Worm (Caenorhabditis elegans) whole organism, late embryonic: ENCODE data around the gene mcm-10.

ENCODE experiments used
- C08G9.2 ChIP-seq: sonication (generic microtip); optimal IDR thresholded peaks from 2 replicates; lab custom pipeline; 2016; ENCODE audit warnings: mild to moderate bottlenecking, missing genetic modification characterization, moderate library complexity, missing compliant biosample characterization
- C38D4.7 ChIP-seq: fragments of 200-800 bp; sonication (Bioruptor generic); optimal IDR thresholded peaks from 2 replicates; lab custom pipeline; 2018; ENCODE audit warnings: mild to moderate bottlenecking, missing genetic modification characterization, moderate library complexity, missing compliant biosample characterization
- F13H6.1 ChIP-seq: sonication (generic microtip); optimal IDR thresholded peaks from 2 replicates; lab custom pipeline; 2016; ENCODE audit warnings: missing genetic modification characterization, missing compliant biosample characterization
- T23F11.4 ChIP-seq: fragments of 200-800 bp; sonication (Bioruptor generic); optimal IDR thresholded peaks from 2 replicates; lab custom pipeline; 2018; ENCODE audit warnings: mild to moderate bottlenecking, missing genetic modification characterization, missing compliant biosample characterization
- ama-1 ChIP-seq: fragments of 150-350 bp; optimal IDR thresholded peaks from 2 replicates; lab custom pipeline; 2014
- ceh-18 ChIP-seq: sonication (generic microtip); optimal IDR thresholded peaks from 2 replicates; lab custom pipeline; 2016; ENCODE audit warnings: missing genetic modification characterization, missing compliant biosample characterization
- ceh-19 ChIP-seq: fragments of 200-800 bp; sonication (Bioruptor generic); optimal IDR thresholded peaks from 2 replicates; lab custom pipeline; 2018; ENCODE audit warnings: mild to moderate bottlenecking, missing genetic modification characterization, missing compliant biosample characterization
- ceh-2 ChIP-seq: sonication (generic microtip); optimal IDR thresholded peaks from 2 replicates; lab custom pipeline; 2016; ENCODE audit warnings: missing genotype, missing genetic modification characterization, missing compliant biosample characterization
- ceh-30 ChIP-seq: fragments of 150-350 bp; optimal IDR thresholded peaks from 2 replicates; lab custom pipeline; 2014; ENCODE audit warnings: missing biosample characterization, missing genetic modification characterization
- ceh-31 ChIP-seq: sonication (generic microtip); optimal IDR thresholded peaks from 2 replicates; lab custom pipeline; 2016; ENCODE audit warnings: missing genetic modification characterization, missing compliant biosample characterization
- ceh-34 ChIP-seq: sonication (generic microtip); optimal IDR thresholded peaks from 2 replicates; lab custom pipeline; 2016; ENCODE audit warnings: mild to moderate bottlenecking, missing genetic modification characterization, missing compliant biosample characterization
- ceh-48 ChIP-seq: sonication (generic microtip); optimal IDR thresholded peaks from 2 replicates; lab custom pipeline; 2016; ENCODE audit warnings: missing genetic modification characterization, inconsistent platforms, missing compliant biosample characterization
- ceh-6 ChIP-seq: fragments of 200-800 bp; sonication (Bioruptor generic); optimal IDR thresholded peaks from 2 replicates; lab custom pipeline; 2018; ENCODE audit warnings: mild to moderate bottlenecking, missing genetic modification characterization, missing compliant biosample characterization
- che-1 ChIP-seq: sonication (generic microtip); optimal IDR thresholded peaks from 2 replicates; lab custom pipeline; 2016; ENCODE audit warnings: mild to moderate bottlenecking, missing genetic modification characterization, missing compliant biosample characterization
- dve-1 ChIP-seq: sonication (generic microtip); optimal IDR thresholded peaks from 2 replicates; lab custom pipeline; 2017; ENCODE audit warnings: antibody characterized with exemption, mild to moderate bottlenecking, missing genetic modification characterization, missing compliant biosample characterization
- elt-2 ChIP-seq: sonication (generic microtip); optimal IDR thresholded peaks from 2 replicates; lab custom pipeline; 2016; ENCODE audit warnings: missing genetic modification reagents, missing genetic modification characterization, missing compliant biosample characterization
- lim-6 ChIP-seq: sonication (generic microtip); optimal IDR thresholded peaks from 2 replicates; lab custom pipeline; 2016; ENCODE audit warnings: missing genetic modification characterization, missing compliant biosample characterization
- mec-3 ChIP-seq: sonication (generic microtip); optimal IDR thresholded peaks from 2 replicates; lab custom pipeline; 2016; ENCODE audit warnings: borderline replicate concordance, missing genetic modification characterization, missing compliant biosample characterization
- nhr-11 ChIP-seq: fragments of 150-350 bp; optimal IDR thresholded peaks from 2 replicates; lab custom pipeline; 2014; ENCODE audit warnings: missing biosample characterization, missing genetic modification characterization
- nhr-232 ChIP-seq: sonication (generic microtip); optimal IDR thresholded peaks from 2 replicates; lab custom pipeline; 2016; ENCODE audit warnings: missing genetic modification characterization, missing compliant biosample characterization
- npax-4 ChIP-seq: sonication (generic microtip); optimal IDR thresholded peaks from 2 replicates; lab custom pipeline; 2016; ENCODE audit warnings: missing genetic modification characterization, missing compliant biosample characterization
- odd-2 ChIP-seq: sonication (generic microtip); optimal IDR thresholded peaks from 2 replicates; lab custom pipeline; 2017; ENCODE audit warnings: antibody characterized with exemption, mild to moderate bottlenecking, missing genetic modification characterization, missing compliant biosample characterization
- pag-3 ChIP-seq: sonication (generic microtip); optimal IDR thresholded peaks from 2 replicates; lab custom pipeline; 2016; ENCODE audit warnings: missing compliant biosample characterization, missing genetic modification characterization, borderline replicate concordance
- pha-4 ChIP-seq: fragments of 150-350 bp; optimal IDR thresholded peaks from 2 replicates; lab custom pipeline; 2018; ENCODE audit warnings: missing biosample characterization, missing genetic modification reagents, missing genetic modification characterization
- ref-2 ChIP-seq: sonication (generic microtip); optimal IDR thresholded peaks from 2 replicates; lab custom pipeline; 2016; ENCODE audit warnings: missing genetic modification characterization, missing compliant biosample characterization
- rnt-1 ChIP-seq: sonication (generic microtip); optimal IDR thresholded peaks from 2 replicates; lab custom pipeline; 2016; ENCODE audit warnings: missing genetic modification characterization, missing compliant biosample characterization
- sdc-2 ChIP-seq: sonication (generic microtip); optimal IDR thresholded peaks from 2 replicates; lab custom pipeline; 2016; ENCODE audit warnings: missing genotype, missing genetic modification characterization, missing compliant biosample characterization
- sox-4 ChIP-seq: sonication (generic microtip); optimal IDR thresholded peaks from 2 replicates; lab custom pipeline; 2017; ENCODE audit warnings: mild to moderate bottlenecking, missing genetic modification characterization, inconsistent platforms, missing compliant biosample characterization
- syd-9 ChIP-seq: sonication (generic microtip); optimal IDR thresholded peaks from 2 replicates; lab custom pipeline; 2016; ENCODE audit warnings: mild to moderate bottlenecking, missing genetic modification characterization, moderate library complexity, missing compliant biosample characterization
- tbx-2 ChIP-seq: sonication (generic microtip); optimal IDR thresholded peaks from 2 replicates; lab custom pipeline; 2016; ENCODE audit warnings: missing genetic modification characterization, missing compliant biosample characterization
- tbx-7 ChIP-seq: sonication (generic microtip); optimal IDR thresholded peaks from 2 replicates; lab custom pipeline; 2016; ENCODE audit warnings: missing genotype, missing genetic modification characterization, missing compliant biosample characterization
- ttx-3 ChIP-seq: sonication (generic microtip); optimal IDR thresholded peaks from 2 replicates; lab custom pipeline; 2016; ENCODE audit warnings: missing genetic modification reagents, missing genetic modification characterization, missing compliant biosample characterization
- unc-3 ChIP-seq, 2 experiments: fragments of 200-800 bp in 1 of 2; sonication (Bioruptor generic) in 1 of 2; sonication (generic microtip) in 1 of 2; conservative IDR thresholded peaks in 1 of 2; optimal IDR thresholded peaks in 1 of 2; 2 replicates each; pipeline versions ENCODE4 v1.3.6 to Lab custom; 2016 to 2022; ENCODE audit warnings: missing compliant biosample characterization in 2 of 2, missing genetic modification characterization in 2 of 2, missing genetic modification reagents in 1 of 2
- unc-42 ChIP-seq: sonication (generic microtip); optimal IDR thresholded peaks from 2 replicates; lab custom pipeline; 2016; ENCODE audit warnings: missing genotype, missing genetic modification characterization, missing compliant biosample characterization
- unc-86 ChIP-seq: sonication (generic microtip); optimal IDR thresholded peaks from 2 replicates; lab custom pipeline; 2016; ENCODE audit warnings: missing genetic modification characterization, missing compliant biosample characterization
- zip-5 ChIP-seq: sonication (generic microtip); optimal IDR thresholded peaks from 2 replicates; lab custom pipeline; 2016; ENCODE audit warnings: missing genetic modification characterization, missing compliant biosample characterization

The mcm-10 gene

DNA sequence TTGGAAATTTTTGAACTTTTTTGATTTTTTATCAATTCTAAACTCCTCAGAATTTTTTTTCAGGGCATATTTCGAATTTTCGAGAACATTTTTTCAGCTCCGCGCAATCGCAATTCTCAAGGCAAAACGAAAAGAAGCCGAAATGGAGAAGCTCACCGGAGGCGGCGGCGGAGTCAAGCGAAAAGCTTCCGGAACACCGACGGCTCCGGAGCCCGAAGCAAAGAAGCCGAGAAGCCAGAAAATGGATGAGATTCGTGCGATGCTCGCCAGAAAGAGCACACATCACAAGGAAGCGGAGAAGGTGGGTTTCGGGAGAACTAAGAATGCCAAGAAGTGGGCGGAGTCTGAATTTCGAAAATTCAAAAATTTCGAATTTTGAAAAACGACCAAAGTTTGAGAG is 6.7 kb downstream of the mcm-10 start:
- no peak for TF ChIP-seq ceh-6 (GFP tag; lab: Kevin White, UChicago)
- no peak for TF ChIP-seq ceh-48 (tag; lab: Kevin White, UChicago)
- no peak for TF ChIP-seq T23F11.4 (GFP tag; lab: Kevin White, UChicago)
- no peak for TF ChIP-seq C38D4.7 (GFP tag; lab: Kevin White, UChicago)
- TF ChIP-seq ceh-34 (tag; lab: Kevin White, UChicago) = no peak
- no peak for TF ChIP-seq pha-4
- TF ChIP-seq ceh-2 = no peak
- TF ChIP-seq ttx-3 = no peak
- TF ChIP-seq syd-9 (tag; lab: Kevin White, UChicago) = no peak
- TF ChIP-seq tbx-7 (tag; lab: Kevin White, UChicago) = no peak
- TF ChIP-seq odd-2 (tag; lab: Kevin White, UChicago) = no peak
- TF ChIP-seq rnt-1 (tag; lab: Kevin White, UChicago) = no peak
- no peak for TF ChIP-seq F13H6.1
- TF ChIP-seq zip-5 (tag; lab: Kevin White, UChicago) = no peak
- no peak for TF ChIP-seq dve-1 (tag; lab: Kevin White, UChicago)
- TF ChIP-seq ama-1 (lab: Kevin White, UChicago) = no peak
- TF ChIP-seq mec-3 (tag; lab: Kevin White, UChicago) = no peak
- TF ChIP-seq pag-3 (tag; lab: Kevin White, UChicago) = no peak
- TF ChIP-seq npax-4 (tag; lab: Kevin White, UChicago) = no peak
- TF ChIP-seq sdc-2 (tag; lab: Kevin White, UChicago) = no peak
- TF ChIP-seq, all 69 proteins: peak for 0

DNA sequence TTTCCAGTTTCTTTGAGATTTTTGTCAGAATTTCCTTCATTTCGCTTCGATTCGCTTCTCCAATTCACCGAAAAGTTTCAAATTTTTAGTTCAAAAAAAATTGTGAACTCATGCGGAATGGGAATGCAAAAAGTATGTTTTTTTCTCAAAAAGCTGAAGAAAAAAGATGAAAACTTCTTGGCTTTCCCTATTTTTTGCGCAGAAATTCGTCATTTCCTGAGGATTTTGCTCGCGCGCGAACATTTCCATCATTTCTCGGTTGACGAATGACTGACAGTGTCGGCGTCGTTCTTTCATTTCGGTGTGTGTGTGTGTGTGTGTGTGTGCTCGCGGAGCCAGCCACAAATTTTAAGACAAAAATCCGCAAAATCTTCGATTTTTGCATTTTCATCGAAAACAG is 14.9 kb downstream of the mcm-10 start:
- TF ChIP-seq elt-2 (no peak), ceh-48 (tag; lab: Kevin White, UChicago) (no peak), pag-3 (tag; lab: Kevin White, UChicago) (no peak), unc-86 (no peak), syd-9 (tag; lab: Kevin White, UChicago) (no peak), nhr-232 (no peak), odd-2 (tag; lab: Kevin White, UChicago) (no peak), ceh-30 (tag; lab: Kevin White, UChicago) (no peak), sox-4 (tag; lab: Kevin White, UChicago) (no peak), ceh-18 (tag; lab: Kevin White, UChicago) (no peak), mec-3 (tag; lab: Kevin White, UChicago) (no peak), C08G9.2 (tag; lab: Kevin White, UChicago) (no peak), ceh-34 (tag; lab: Kevin White, UChicago) (no peak), zip-5 (tag; lab: Kevin White, UChicago) (no peak)

DNA sequence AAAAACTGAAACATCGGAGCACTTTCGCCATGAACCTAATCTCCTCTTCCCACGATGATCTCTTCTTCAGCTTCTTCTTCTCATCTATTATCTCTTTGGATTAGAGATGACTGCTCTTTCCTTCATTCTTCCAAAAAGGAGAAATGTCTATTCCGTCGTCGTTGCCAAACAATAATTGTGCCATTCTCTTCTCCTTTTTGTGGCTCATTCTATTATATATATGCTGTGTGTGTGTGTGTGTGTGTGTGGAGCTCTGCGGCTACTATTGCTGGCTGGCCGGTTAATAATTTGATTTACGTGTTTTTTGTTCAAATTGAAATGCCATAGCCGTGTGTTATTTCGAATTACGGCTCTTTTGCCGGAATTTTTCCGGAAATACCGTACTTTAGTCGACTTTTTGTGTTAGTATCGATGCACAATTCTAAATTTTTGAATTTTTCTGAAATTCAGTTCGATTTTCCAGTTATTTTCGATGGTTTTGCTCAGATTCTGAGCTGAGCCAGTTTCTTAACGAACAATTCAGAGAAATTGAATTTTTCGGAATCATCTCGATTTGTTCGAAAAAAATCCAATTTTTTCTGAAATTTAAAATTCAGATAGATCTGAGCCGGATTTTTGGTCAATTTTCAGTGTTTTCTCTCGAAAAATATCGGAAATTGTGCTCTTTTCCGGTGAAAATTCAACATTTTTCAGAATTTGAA is 15.8 kb downstream of the mcm-10 start, which contains the start of gene T28D6.5:
TSS of gene T28D6.5 (plus strand) at position 651 of the 701 bp plus-strand sequence.
- TF ChIP-seq unc-3 (GFP tag; conservative IDR thresholded peaks at IDR 0.05; lab: Robert Waterston, UW) (no peak), unc-3 (tag; optimal IDR thresholded peaks at IDR 0.05; lab: Kevin White, UChicago) (no peak), unc-42 (peak; percentile 85)

DNA sequence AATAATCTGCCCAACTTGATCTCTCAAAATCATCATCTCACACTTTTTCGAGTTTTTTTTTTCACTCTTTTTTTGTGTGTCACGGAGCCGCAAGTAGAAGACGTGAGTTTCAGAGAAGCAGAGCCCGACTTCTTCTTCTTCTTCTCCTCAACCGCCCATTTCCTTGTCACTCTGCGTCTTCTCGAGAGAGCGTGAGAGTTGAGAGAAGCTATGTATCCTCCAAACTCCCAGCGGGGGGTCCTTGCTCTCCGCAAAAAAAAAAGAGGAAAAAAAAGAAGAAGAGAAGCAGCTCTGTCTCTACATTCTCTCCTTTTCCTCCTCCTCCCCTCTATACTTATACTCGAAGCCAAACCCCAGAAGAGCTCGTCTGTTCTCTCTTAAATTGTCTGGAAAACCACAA is 17.0 kb downstream of the mcm-10 start:
- no peak for TF ChIP-seq npax-4 (tag; lab: Kevin White, UChicago)
- no peak for TF ChIP-seq unc-86
- TF ChIP-seq ceh-31 = peak; percentile 24
- TF ChIP-seq nhr-11 (tag; lab: Kevin White, UChicago) = no peak
- peak; percentile 40 for TF ChIP-seq ref-2 (tag; lab: Kevin White, UChicago)
- TF ChIP-seq unc-42 = peak; percentile 48
- TF ChIP-seq lim-6 (tag; lab: Kevin White, UChicago) = no peak
- no peak for TF ChIP-seq tbx-2
- peak; percentile 28 for TF ChIP-seq ceh-18 (tag; lab: Kevin White, UChicago)
- TF ChIP-seq ceh-19 (GFP tag; lab: Kevin White, UChicago) = no peak
- no peak for TF ChIP-seq che-1 (tag; lab: Kevin White, UChicago)
- TF ChIP-seq rnt-1 (tag; lab: Kevin White, UChicago) = no peak
